Fruit fly (Drosophila melanogaster) whole organism, embryonic: ENCODE measurements around the gene CG8563.

ENCODE experiments used
- Atf-2 ChIP-seq: fragments of 200-800 bp; sonication (Bioruptor generic); optimal IDR thresholded peaks from 2 replicates; lab custom pipeline; 2016; ENCODE audit warnings: missing biosample characterization, missing genetic modification characterization
- Atf3 ChIP-seq: fragments of 200-800 bp; sonication (Bioruptor generic); optimal IDR thresholded peaks from 3 replicates; lab custom pipeline; 2016; ENCODE audit warnings: missing biosample characterization, missing genetic modification characterization
- Atf6 ChIP-seq: fragments of 200-800 bp; sonication (Bioruptor generic); IDR thresholded peaks from 2 replicates; pipeline ENCODE4 v1.3.6; 2022; ENCODE audit warnings: missing biosample characterization, missing genetic modification characterization
- CG10321 ChIP-seq: fragments of 200-800 bp; sonication (Bioruptor generic); IDR thresholded peaks from 2 replicates; pipeline ENCODE4 v1.3.6; 2022; ENCODE audit warnings: missing biosample characterization, missing genetic modification characterization
- CG11093 ChIP-seq: fragments of 200-800 bp; sonication (Bioruptor generic); IDR thresholded peaks from 3 replicates; pipeline ENCODE4 v1.3.6; 2022; ENCODE audit warnings: missing biosample characterization, missing genetic modification characterization
- CG11456 ChIP-seq: fragments of 200-800 bp; sonication (Bioruptor generic); IDR thresholded peaks from 3 replicates; pipeline ENCODE4 v1.3.6; 2022; ENCODE audit warnings: missing biosample characterization, missing genetic modification characterization
- CG12299 ChIP-seq: fragments of 200-800 bp; sonication (Bioruptor generic); optimal IDR thresholded peaks from 2 replicates; lab custom pipeline; 2018; ENCODE audit warnings: missing biosample characterization, mild to moderate bottlenecking, missing genetic modification characterization
- CG12744 ChIP-seq: fragments of 200-800 bp; sonication (Bioruptor generic); optimal IDR thresholded peaks from 2 replicates; lab custom pipeline; 2016; ENCODE audit warnings: missing biosample characterization, missing genetic modification characterization
- CG13287 ChIP-seq: fragments of 200-800 bp; sonication (Bioruptor generic); IDR thresholded peaks from 2 replicates; pipeline ENCODE4 v1.3.6; 2022; ENCODE audit warnings: missing biosample characterization, missing genetic modification characterization; ENCODE audit not compliant: partially characterized antibody
- CG15073 ChIP-seq: fragments of 200-800 bp; sonication (Bioruptor generic); optimal IDR thresholded peaks from 2 replicates; lab custom pipeline; 2016; ENCODE audit warnings: missing biosample characterization, missing genetic modification characterization
- CG17912 ChIP-seq: fragments of 200-800 bp; sonication (Bioruptor generic); optimal IDR thresholded peaks from 2 replicates; lab custom pipeline; 2018; ENCODE audit warnings: missing biosample characterization, mild to moderate bottlenecking, missing genetic modification characterization
- CG18262 ChIP-seq: fragments of 200-800 bp; optimal IDR thresholded peaks from 3 replicates; lab custom pipeline; 2019; ENCODE audit warnings: missing biosample characterization, mild to moderate bottlenecking, missing genetic modification characterization, moderate library complexity
- CG18476 ChIP-seq: fragments of 200-800 bp; sonication (Bioruptor generic); optimal IDR thresholded peaks from 2 replicates; lab custom pipeline; 2016; ENCODE audit warnings: missing biosample characterization, mild to moderate bottlenecking, missing genetic modification characterization
- CG18599 ChIP-seq: fragments of 200-800 bp; sonication (Bioruptor generic); optimal IDR thresholded peaks from 3 replicates; lab custom pipeline; 2017; ENCODE audit warnings: missing biosample characterization, missing genetic modification characterization, mild to moderate bottlenecking, moderate library complexity, missing genetic modification reagents
- CG2889 ChIP-seq: fragments of 200-800 bp; sonication (Bioruptor generic); IDR thresholded peaks from 3 replicates; pipeline ENCODE4 v1.3.6; 2022; ENCODE audit warnings: missing biosample characterization, missing genetic modification characterization
- CG30431 ChIP-seq: fragments of 200-800 bp; sonication (Bioruptor generic); optimal IDR thresholded peaks from 2 replicates; lab custom pipeline; 2017; ENCODE audit warnings: missing biosample characterization, missing genetic modification characterization
- CG31224 ChIP-seq: fragments of 200-800 bp; sonication (Bioruptor generic); IDR thresholded peaks from 2 replicates; pipeline ENCODE4 v1.3.6; 2022; ENCODE audit warnings: missing biosample characterization, missing genetic modification characterization
- CG4282 ChIP-seq: fragments of 200-800 bp; sonication (Bioruptor generic); optimal IDR thresholded peaks from 2 replicates; lab custom pipeline; 2016; ENCODE audit warnings: missing biosample characterization, missing genetic modification characterization
- CG4707 ChIP-seq: fragments of 200-800 bp; sonication (Bioruptor generic); optimal IDR thresholded peaks from 2 replicates; lab custom pipeline; 2018; ENCODE audit warnings: missing biosample characterization, mild to moderate bottlenecking, missing genetic modification characterization, moderate library complexity
- CG5245 ChIP-seq: fragments of 200-800 bp; sonication (Bioruptor generic); optimal IDR thresholded peaks from 3 replicates; lab custom pipeline; 2016; ENCODE audit warnings: missing biosample characterization, missing genetic modification characterization
- CG7271 ChIP-seq: fragments of 200-800 bp; sonication (Bioruptor generic); optimal IDR thresholded peaks from 2 replicates; lab custom pipeline; 2018; ENCODE audit warnings: missing biosample characterization, mild to moderate bottlenecking, missing genetic modification characterization, moderate library complexity
- CG7556 ChIP-seq: fragments of 200-800 bp; sonication (Bioruptor generic); optimal IDR thresholded peaks from 2 replicates; lab custom pipeline; 2017; ENCODE audit warnings: missing biosample characterization, mild to moderate bottlenecking, missing genetic modification characterization
- CG7839 ChIP-seq: fragments of 200-800 bp; sonication (Bioruptor generic); optimal IDR thresholded peaks from 3 replicates; lab custom pipeline; 2018; ENCODE audit warnings: missing biosample characterization, mild to moderate bottlenecking, missing genetic modification characterization, moderate library complexity
- CG8388 ChIP-seq: fragments of 200-800 bp; sonication (Bioruptor generic); optimal IDR thresholded peaks from 2 replicates; lab custom pipeline; 2019; ENCODE audit warnings: missing biosample characterization, mild to moderate bottlenecking, missing genetic modification characterization, moderate library complexity
- CHES-1-like ChIP-seq: fragments of 200-800 bp; sonication (Bioruptor generic); optimal IDR thresholded peaks from 2 replicates; lab custom pipeline; 2016; ENCODE audit warnings: missing biosample characterization, missing genetic modification characterization
- CkIIα-i1 ChIP-seq: fragments of 200-800 bp; sonication (Bioruptor generic); IDR thresholded peaks from 2 replicates; pipeline ENCODE4 v1.3.6; 2022; ENCODE audit warnings: missing biosample characterization, missing genetic modification characterization
- Doc3 ChIP-seq: fragments of 200-800 bp; sonication (Bioruptor generic); IDR thresholded peaks from 3 replicates; pipeline ENCODE4 v1.3.6; 2022; ENCODE audit warnings: missing biosample characterization, missing genetic modification characterization; ENCODE audit not compliant: partially characterized antibody
- Lpt ChIP-seq: fragments of >200 bp; optimal IDR thresholded peaks from 2 replicates; lab custom pipeline; 2018; ENCODE audit warnings: missing biosample characterization, missing genetic modification characterization
- Nf-YC ChIP-seq: fragments of 200-800 bp; optimal IDR thresholded peaks from 3 replicates; lab custom pipeline; 2019; ENCODE audit warnings: missing biosample characterization, mild to moderate bottlenecking, missing genetic modification characterization, moderate library complexity
- Opbp ChIP-seq: fragments of 200-800 bp; sonication (Bioruptor generic); IDR thresholded peaks from 3 replicates; pipeline ENCODE4 v1.3.6; 2022; ENCODE audit warnings: missing biosample characterization, missing genetic modification characterization; ENCODE audit not compliant: partially characterized antibody
- Optix ChIP-seq: fragments of 200-800 bp; sonication (Bioruptor generic); IDR thresholded peaks from 3 replicates; pipeline ENCODE4 v1.3.6; 2022; ENCODE audit warnings: missing biosample characterization, missing genetic modification characterization
- Rx ChIP-seq: fragments of 200-800 bp; sonication (Bioruptor generic); IDR thresholded peaks from 2 replicates; pipeline ENCODE4 v1.3.6; 2022; ENCODE audit warnings: missing biosample characterization, missing genetic modification characterization
- amos ChIP-seq: fragments of 200-800 bp; sonication (Bioruptor generic); IDR thresholded peaks from 2 replicates; pipeline ENCODE4 v1.3.6; 2022; ENCODE audit warnings: missing biosample characterization, missing genetic modification characterization; ENCODE audit not compliant: partially characterized antibody
- cato ChIP-seq: fragments of 200-800 bp; sonication (Bioruptor generic); optimal IDR thresholded peaks from 2 replicates; lab custom pipeline; 2016; ENCODE audit warnings: missing biosample characterization, missing genetic modification characterization, borderline replicate concordance
- caup ChIP-seq: fragments of 200-800 bp; sonication (Bioruptor generic); optimal IDR thresholded peaks from 3 replicates; lab custom pipeline; 2017; ENCODE audit warnings: missing biosample characterization, mild to moderate bottlenecking, missing genetic modification characterization, moderate library complexity; ENCODE audit not compliant: severe bottlenecking
- emc ChIP-seq: fragments of 200-800 bp; sonication (Bioruptor generic); optimal IDR thresholded peaks from 2 replicates; lab custom pipeline; 2016; ENCODE audit warnings: missing biosample characterization, missing genetic modification characterization
- exex ChIP-seq: fragments of 200-800 bp; sonication (Bioruptor generic); optimal IDR thresholded peaks from 4 replicates; lab custom pipeline; 2018; ENCODE audit warnings: missing biosample characterization, mild to moderate bottlenecking, missing genetic modification characterization, moderate library complexity
- ken ChIP-seq: fragments of 200-800 bp; sonication (Bioruptor generic); IDR thresholded peaks from 3 replicates; pipeline ENCODE4 v1.3.6; 2022; ENCODE audit warnings: missing biosample characterization, missing genetic modification characterization
- lbe ChIP-seq: fragments of 200-800 bp; sonication (Bioruptor generic); optimal IDR thresholded peaks from 2 replicates; lab custom pipeline; 2016; ENCODE audit warnings: missing biosample characterization, mild to moderate bottlenecking, missing genetic modification characterization
- nerfin-1 ChIP-seq: fragments of 200-800 bp; sonication (Bioruptor generic); optimal IDR thresholded peaks from 3 replicates; lab custom pipeline; 2019; ENCODE audit warnings: missing biosample characterization, mild to moderate bottlenecking, missing genetic modification characterization, moderate library complexity
- otp ChIP-seq: fragments of 200-800 bp; sonication (Bioruptor generic); IDR thresholded peaks from 3 replicates; pipeline ENCODE4, ENCODE4 v1.3.6; 2022; ENCODE audit warnings: missing biosample characterization, missing genetic modification characterization
- pros ChIP-seq: fragments of 200-800 bp; sonication (Bioruptor generic); optimal IDR thresholded peaks from 3 replicates; lab custom pipeline; 2019; ENCODE audit warnings: missing biosample characterization, mild to moderate bottlenecking, missing genetic modification characterization, moderate library complexity
- sqz ChIP-seq: fragments of 200-800 bp; sonication (Bioruptor generic); optimal IDR thresholded peaks from 3 replicates; lab custom pipeline; 2018; ENCODE audit warnings: missing biosample characterization, mild to moderate bottlenecking, missing genetic modification characterization
- ssp ChIP-seq: fragments of 200-800 bp; sonication (Bioruptor generic); IDR thresholded peaks from 2 replicates; pipeline ENCODE4 v1.3.6; 2022; ENCODE audit warnings: missing biosample characterization, missing genetic modification characterization
- tll ChIP-seq, 2 experiments: fragments of 200-800 bp in 1 of 2; fragments of >200 bp in 1 of 2; sonication (Bioruptor generic) in 1 of 2; optimal IDR thresholded peaks; 2 replicates each; lab custom pipeline; 2017 to 2019; ENCODE audit warnings: missing biosample characterization in 2 of 2, missing genetic modification characterization in 2 of 2, mild to moderate bottlenecking in 1 of 2, moderate library complexity in 1 of 2
- trh ChIP-seq: fragments of 200-800 bp; sonication (Bioruptor generic); optimal IDR thresholded peaks from 2 replicates; lab custom pipeline; 2016; ENCODE audit warnings: missing biosample characterization, missing genetic modification characterization
- tx ChIP-seq: fragments of 200-800 bp; sonication (Bioruptor generic); optimal IDR thresholded peaks from 2 replicates; lab custom pipeline; 2016; ENCODE audit warnings: missing biosample characterization, missing genetic modification characterization
- zen2 ChIP-seq: fragments of 200-800 bp; sonication (Bioruptor generic); IDR thresholded peaks from 3 replicates; pipeline ENCODE4 v1.3.6; 2022; ENCODE audit warnings: missing biosample characterization, missing genetic modification characterization; ENCODE audit not compliant: partially characterized antibody

Gene CG8563

DNA sequence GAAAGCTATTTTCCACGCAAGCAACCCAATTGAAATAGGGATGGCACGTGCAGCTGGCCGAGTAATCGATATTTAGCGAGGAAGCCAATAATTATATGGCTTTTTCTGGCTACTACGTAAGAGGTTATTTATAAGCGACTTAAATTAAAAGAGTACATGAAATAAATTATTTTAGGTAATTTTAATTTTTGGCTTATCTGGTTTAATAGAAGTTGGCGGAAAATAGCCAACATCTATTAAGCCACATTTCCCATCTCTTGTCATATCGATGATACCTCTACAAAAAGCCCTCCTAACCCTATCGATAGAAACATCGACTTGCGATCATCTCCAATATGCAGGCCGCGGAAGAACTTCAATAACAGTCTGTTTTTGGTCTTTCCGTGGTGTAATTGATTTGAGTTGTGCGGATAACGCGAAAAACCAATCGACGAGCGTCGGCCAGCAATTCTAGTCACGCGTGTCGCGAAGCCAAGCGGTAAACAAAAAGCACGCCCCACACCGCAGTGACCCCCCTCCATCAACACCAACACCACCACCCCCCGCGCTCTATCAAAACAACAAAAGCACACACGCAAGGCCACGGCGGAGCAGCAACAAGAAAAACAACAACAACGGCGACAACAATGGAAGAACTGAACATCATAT lies 42.4 kb upstream of the CG8563 start, which contains the start of the genes Srp19 and qm (continued):
- TF ChIP-seq caup (GFP tag; lab: Kevin White, UChicago) (peak; percentile 22), amos (GFP tag; lab: Robert Waterston, UW) (peak; percentile 77), trh (GFP tag; lab: Kevin White, UChicago) (no peak), CG7271 (tag; lab: Kevin White, UChicago) (no peak), nerfin-1 (no peak), CG11093 (no peak), Rx (GFP tag; lab: Robert Waterston, UW) (no peak), Opbp (GFP tag; lab: Robert Waterston, UW) (peak; percentile 50; the same call in 2 of the 3 replicates), tx (peak; percentile 27), CG5245 (GFP tag; lab: Kevin White, UChicago) (peak; percentile 27), CG15073 (GFP tag; lab: Kevin White, UChicago) (no peak), CG18262 (peak; percentile 45), pros (GFP tag; lab: Kevin White, UChicago) (peak; percentile 26), ken (GFP tag; lab: Robert Waterston, UW) (0 out of 3 replicates have a peak, but pooled peaks have one; percentile 58), tll (GFP tag; optimal IDR thresholded peaks at IDR 0.05; lab: Kevin White, UChicago) (peak; percentile 6 to 63), sqz (GFP tag; lab: Kevin White, UChicago) (no peak), lbe (GFP tag; lab: Kevin White, UChicago) (peak; percentile 18), Doc3 (peak; percentile 78), otp (GFP tag; lab: Robert Waterston, UW) (0 out of 3 replicates have a peak, but pooled peaks have one; percentile 5), Atf3 (peak; percentile 1), Atf6 (peak; percentile 64), zen2 (GFP tag; lab: Robert Waterston, UW) (peak; percentile 60; the same call in 2 of the 3 replicates), exex (tag; lab: Kevin White, UChicago) (no peak), CG7556 (GFP tag; lab: Kevin White, UChicago) (peak; percentile 56), CG30431 (no peak), CG18476 (peak; percentile 6), CG17912 (GFP tag; lab: Kevin White, UChicago) (no peak), CHES-1-like (GFP tag; lab: Kevin White, UChicago) (peak; percentile 16), CG2889 (GFP tag; lab: Robert Waterston, UW) (no peak), CG10321 (GFP tag; lab: Robert Waterston, UW) (no peak), CG31224 (GFP tag; lab: Robert Waterston, UW) (no peak), CG12744 (peak; percentile 13), CkIIα-i1 (GFP tag; lab: Robert Waterston, UW) (peak; percentile 26; the same call in 1 of the 2 replicates), Atf-2 (GFP tag; lab: Kevin White, UChicago) (peak; percentile 0), cato (GFP tag; lab: Kevin White, UChicago) (peak; percentile 15), CG4707 (no peak), ssp (no peak; the same call in none of the 2 replicates), CG11456 (GFP tag; lab: Robert Waterston, UW) (0 out of 3 replicates have a peak, but pooled peaks have one; percentile 41), CG12299 (tag; lab: Kevin White, UChicago) (peak; percentile 38), emc (GFP tag; lab: Kevin White, UChicago) (no peak), CG13287 (GFP tag; lab: Robert Waterston, UW) (peak; percentile 87), CG7839 (tag; lab: Kevin White, UChicago) (peak; percentile 51), Nf-YC (tag; lab: Kevin White, UChicago) (peak; percentile 28), CG18599 (GFP tag; lab: Kevin White, UChicago) (peak; percentile 36), Lpt (GFP tag; lab: Kevin White, UChicago) (no peak), CG4282 (no peak), Optix (GFP tag; lab: Robert Waterston, UW) (peak; percentile 29; the same call in 1 of the 3 replicates), CG8388 (no peak)
